Fruit fly (Drosophila melanogaster): Measurements from ENCODE around the gene Set8.
A peak's percentile ranks its signal among the peaks of the same experiment; 100 is the strongest.

Set8 gene

dm6 chr3R:14299891-14300290 is 15.9 kb upstream of the Set8 start (continued):
- TF ChIP-seq CG5180 (GFP tag; optimal IDR thresholded peaks at IDR 0.05) (peak; percentile 65), Optix (GFP tag; IDR thresholded peaks at IDR 0.05) (no peak), luna (GFP tag; optimal IDR thresholded peaks at IDR 0.05) (no peak), CG2678 (tag; optimal IDR thresholded peaks at IDR 0.05) (peak; percentile 67), Pdp1 (GFP tag; optimal IDR thresholded peaks at IDR 0.05) (peak in 1 of 2 experiments; percentile 11), ind (GFP tag; optimal IDR thresholded peaks at IDR 0.05) (no peak), YL-1 (GFP tag; optimal IDR thresholded peaks at IDR 0.05) (no peak), ase (GFP tag; IDR thresholded peaks at IDR 0.05) (no peak), Camta (GFP tag; optimal IDR thresholded peaks at IDR 0.05) (peak; percentile 19), bigmax (GFP tag; optimal IDR thresholded peaks at IDR 0.05) (peak; percentile 5), gro (GFP tag; optimal IDR thresholded peaks at IDR 0.05) (no peak), nerfin-1 (tag; optimal IDR thresholded peaks at IDR 0.05) (peak; percentile 53), CG15601 (tag; optimal IDR thresholded peaks at IDR 0.05) (peak; percentile 43), Dp (GFP tag; optimal IDR thresholded peaks at IDR 0.05) (no peak), zfh2 (GFP tag; optimal IDR thresholded peaks at IDR 0.05) (no peak), tin (GFP tag; optimal IDR thresholded peaks at IDR 0.05) (no peak), CG2120 (GFP tag; optimal IDR thresholded peaks at IDR 0.05) (no peak), gfzf (GFP tag; optimal IDR thresholded peaks at IDR 0.05) (no peak), CG33213 (GFP tag; optimal IDR thresholded peaks at IDR 0.05) (no peak), CG17186 (GFP tag; optimal IDR thresholded peaks at IDR 0.05) (peak; percentile 21), MESR4 (GFP tag; optimal IDR thresholded peaks at IDR 0.05) (no peak), PHDP (tag; optimal IDR thresholded peaks at IDR 0.05) (peak; percentile 46), lbe (GFP tag; optimal IDR thresholded peaks at IDR 0.05) (no peak), E2f2 (GFP tag; IDR thresholded peaks at IDR 0.05) (no peak), ac (GFP tag; optimal IDR thresholded peaks at IDR 0.05) (no peak), CG15696 (tag; optimal IDR thresholded peaks at IDR 0.05) (peak; percentile 37), ranshi (GFP tag; IDR thresholded peaks at IDR 0.05) (peak; percentile 7; the same call in 1 of the 2 replicates), disco-r (GFP tag; optimal IDR thresholded peaks at IDR 0.05) (no peak), kah (GFP tag; optimal IDR thresholded peaks at IDR 0.05) (peak; percentile 14), CG8359 (GFP tag; optimal IDR thresholded peaks at IDR 0.05; ENCODE audit: borderline replicate concordance) (peak; percentile 23), grau (tag; optimal IDR thresholded peaks at IDR 0.05) (no peak), ham (GFP tag; IDR thresholded peaks at IDR 0.05) (no peak), HmgZ (tag; optimal IDR thresholded peaks at IDR 0.05) (peak; percentile 11), CG10462 (GFP tag; optimal IDR thresholded peaks at IDR 0.05) (no peak), hb (GFP tag; IDR thresholded peaks at IDR 0.05; ENCODE audit: partially characterized antibody) (no peak), onecut (GFP tag; IDR thresholded peaks at IDR 0.05) (no peak; the same call in none of the 2 replicates), CG13287 (GFP tag; IDR thresholded peaks at IDR 0.05; ENCODE audit: partially characterized antibody) (no peak), Nf-YA (GFP tag; IDR thresholded peaks at IDR 0.05) (no peak), insv (GFP tag; optimal IDR thresholded peaks at IDR 0.05) (no peak), CG15269 (tag; optimal IDR thresholded peaks at IDR 0.05) (no peak), Xbp1 (GFP tag; optimal IDR thresholded peaks at IDR 0.05) (no peak), Sry-δ (GFP tag; optimal IDR thresholded peaks at IDR 0.05) (no peak), Hr39 (optimal IDR thresholded peaks at IDR 0.05) (no peak), her (GFP tag; optimal IDR thresholded peaks at IDR 0.05) (no peak), CG8478 (optimal IDR thresholded peaks at IDR 0.05) (no peak), CG17385 (GFP tag; optimal IDR thresholded peaks at IDR 0.05) (peak; percentile 26), unpg (GFP tag; optimal IDR thresholded peaks at IDR 0.05) (no peak), sc (optimal IDR thresholded peaks at IDR 0.05) (no peak), sc (GFP tag; optimal IDR thresholded peaks at IDR 0.05) (no peak), NFAT (GFP tag; IDR thresholded peaks at IDR 0.05) (no peak), CTCF (GFP tag; optimal IDR thresholded peaks at IDR 0.05) (no peak), CG12104 (GFP tag; optimal IDR thresholded peaks at IDR 0.05) (peak; percentile 13), CG3995 (GFP tag; optimal IDR thresholded peaks at IDR 0.05) (no peak)

All from whole organism, embryonic.